Fruit fly (Drosophila melanogaster) whole organism, embryonic: ENCODE measurements around the gene arg.

Experiments used
- Adf1 ChIP-seq: fragments of 200-800 bp; sonication (Bioruptor generic); IDR thresholded peaks from 2 replicates; pipeline ENCODE4 v1.3.6; 2022; ENCODE audit warnings: missing biosample characterization, missing genetic modification characterization
- Aef1 ChIP-seq: fragments of 200-800 bp; sonication (Bioruptor generic); IDR thresholded peaks from 3 replicates; pipeline ENCODE4 v1.3.6; 2022; ENCODE audit warnings: missing biosample characterization, missing genetic modification characterization
- Atf3 ChIP-seq: fragments of 200-800 bp; sonication (Bioruptor generic); optimal IDR thresholded peaks from 3 replicates; lab custom pipeline; 2016; ENCODE audit warnings: missing biosample characterization, missing genetic modification characterization
- B-H1 ChIP-seq: fragments of 200-800 bp; sonication (Bioruptor generic); IDR thresholded peaks from 3 replicates; pipeline ENCODE4 v1.3.6; 2022; ENCODE audit warnings: missing biosample characterization, missing genetic modification characterization
- Bdp1 ChIP-seq: fragments of 200-800 bp; sonication (Bioruptor generic); optimal IDR thresholded peaks from 3 replicates; lab custom pipeline; 2016; ENCODE audit warnings: missing biosample characterization, missing genetic modification characterization
- Bgb ChIP-seq: fragments of 200-800 bp; sonication (Bioruptor generic); IDR thresholded peaks from 2 replicates; pipeline ENCODE4 v1.3.6; 2022; ENCODE audit warnings: missing biosample characterization, missing genetic modification characterization; ENCODE audit not compliant: partially characterized antibody
- CG10147 ChIP-seq: fragments of 200-800 bp; sonication (Bioruptor generic); optimal IDR thresholded peaks from 2 replicates; lab custom pipeline; 2019; ENCODE audit warnings: missing biosample characterization, mild to moderate bottlenecking, missing genetic modification characterization, moderate library complexity
- CG10267 ChIP-seq: fragments of 200-800 bp; sonication (Bioruptor generic); optimal IDR thresholded peaks from 2 replicates; lab custom pipeline; 2018; ENCODE audit warnings: missing biosample characterization, mild to moderate bottlenecking, missing genetic modification characterization, moderate library complexity
- CG10274 ChIP-seq: fragments of 200-800 bp; sonication (Bioruptor generic); optimal IDR thresholded peaks from 3 replicates; lab custom pipeline; 2017; ENCODE audit warnings: missing biosample characterization, mild to moderate bottlenecking, missing genetic modification characterization
- CG10979 ChIP-seq: fragments of 200-800 bp; sonication (Bioruptor generic); optimal IDR thresholded peaks from 2 replicates; lab custom pipeline; 2018; ENCODE audit warnings: missing biosample characterization, mild to moderate bottlenecking, missing genetic modification characterization, moderate library complexity
- CG11093 ChIP-seq: fragments of 200-800 bp; sonication (Bioruptor generic); IDR thresholded peaks from 3 replicates; pipeline ENCODE4 v1.3.6; 2022; ENCODE audit warnings: missing biosample characterization, missing genetic modification characterization
- CG11398 ChIP-seq: fragments of 200-800 bp; sonication (Bioruptor generic); optimal IDR thresholded peaks from 2 replicates; lab custom pipeline; 2016; ENCODE audit warnings: missing biosample characterization, missing genetic modification characterization
- CG11456 ChIP-seq: fragments of 200-800 bp; sonication (Bioruptor generic); IDR thresholded peaks from 3 replicates; pipeline ENCODE4 v1.3.6; 2022; ENCODE audit warnings: missing biosample characterization, missing genetic modification characterization
- CG15073 ChIP-seq: fragments of 200-800 bp; sonication (Bioruptor generic); optimal IDR thresholded peaks from 2 replicates; lab custom pipeline; 2016; ENCODE audit warnings: missing biosample characterization, missing genetic modification characterization
- CG15601 ChIP-seq: fragments of 200-800 bp; sonication (Bioruptor generic); optimal IDR thresholded peaks from 3 replicates; lab custom pipeline; 2019; ENCODE audit warnings: missing biosample characterization, mild to moderate bottlenecking, missing genetic modification characterization, moderate library complexity
- CG1647 ChIP-seq: fragments of 200-800 bp; sonication (Bioruptor generic); optimal IDR thresholded peaks from 3 replicates; lab custom pipeline; 2016; ENCODE audit warnings: missing biosample characterization, missing genetic modification characterization
- CG16863 ChIP-seq: fragments of 200-800 bp; sonication (Bioruptor generic); optimal IDR thresholded peaks from 3 replicates; lab custom pipeline; 2016; ENCODE audit warnings: missing biosample characterization, missing genetic modification characterization
- CG6254 ChIP-seq: fragments of 200-800 bp; sonication (Bioruptor generic); optimal IDR thresholded peaks from 3 replicates; lab custom pipeline; 2017; ENCODE audit warnings: mild to moderate bottlenecking, missing biosample characterization, missing genetic modification reagents, missing genetic modification characterization
- CG6272 ChIP-seq: fragments of 200-800 bp; sonication (Bioruptor generic); IDR thresholded peaks from 2 replicates; pipeline ENCODE4 v1.3.6; 2022; ENCODE audit warnings: missing biosample characterization, missing genetic modification characterization
- CG7271 ChIP-seq: fragments of 200-800 bp; sonication (Bioruptor generic); optimal IDR thresholded peaks from 2 replicates; lab custom pipeline; 2018; ENCODE audit warnings: missing biosample characterization, mild to moderate bottlenecking, missing genetic modification characterization, moderate library complexity
- CG7987 ChIP-seq: fragments of 200-800 bp; sonication (Bioruptor generic); optimal IDR thresholded peaks from 2 replicates; lab custom pipeline; 2018; ENCODE audit warnings: missing biosample characterization, mild to moderate bottlenecking, missing genetic modification characterization, moderate library complexity
- CG8290 ChIP-seq, 3 experiments: fragments of 200-800 bp; sonication (Bioruptor generic); optimal IDR thresholded peaks; 2 replicates each; lab custom pipeline; 2016 to 2019; ENCODE audit warnings: missing biosample characterization in 3 of 3, missing genetic modification characterization in 3 of 3, mild to moderate bottlenecking in 2 of 3, moderate library complexity in 1 of 3
- CG8478 ChIP-seq: fragments of >200 bp; optimal IDR thresholded peaks from 2 replicates; lab custom pipeline; 2018
- CG9609 ChIP-seq: fragments of 200-800 bp; sonication (Bioruptor generic); optimal IDR thresholded peaks from 3 replicates; lab custom pipeline; 2016; ENCODE audit warnings: missing biosample characterization, missing genetic modification characterization
- CTCF ChIP-seq: fragments of 200-800 bp; sonication (Bioruptor generic); optimal IDR thresholded peaks from 2 replicates; lab custom pipeline; 2017; ENCODE audit warnings: missing biosample characterization, mild to moderate bottlenecking, missing genetic modification characterization, moderate library complexity
- CrebB ChIP-seq: fragments of 200-800 bp; sonication (Bioruptor generic); optimal IDR thresholded peaks from 3 replicates; lab custom pipeline; 2018; ENCODE audit warnings: missing biosample characterization, mild to moderate bottlenecking, missing genetic modification characterization
- Dbx ChIP-seq: fragments of 200-800 bp; sonication (Bioruptor generic); IDR thresholded peaks from 3 replicates; pipeline ENCODE4 v1.3.6; 2022; ENCODE audit warnings: missing biosample characterization, missing genetic modification characterization
- Dref ChIP-seq: fragments of 200-800 bp; sonication (Bioruptor generic); IDR thresholded peaks from 2 replicates; pipeline ENCODE4 v1.3.6; 2022; ENCODE audit warnings: missing biosample characterization, missing genetic modification characterization
- Eip74EF ChIP-seq, 2 experiments: fragments of 200-800 bp in 1 of 2; fragments of >200 bp in 1 of 2; sonication (Bioruptor generic) in 1 of 2; optimal IDR thresholded peaks; 2 replicates each; lab custom pipeline; 2017 to 2019; ENCODE audit warnings: missing biosample characterization in 2 of 2, missing genetic modification characterization in 2 of 2, mild to moderate bottlenecking in 1 of 2, moderate library complexity in 1 of 2
- Ets97D ChIP-seq: fragments of 200-800 bp; sonication (Bioruptor generic); optimal IDR thresholded peaks from 3 replicates; lab custom pipeline; 2016; ENCODE audit warnings: missing biosample characterization, missing genetic modification characterization
- Hr78 ChIP-seq, 2 experiments: fragments of 200-800 bp in 1 of 2; fragments of >200 bp in 1 of 2; sonication (Bioruptor generic) in 1 of 2; optimal IDR thresholded peaks; 2 replicates each; lab custom pipeline; 2017 to 2019; ENCODE audit warnings: missing biosample characterization in 2 of 2, missing genetic modification characterization in 2 of 2, mild to moderate bottlenecking in 1 of 2, moderate library complexity in 1 of 2
- NK7.1 ChIP-seq: fragments of 200-800 bp; sonication (Bioruptor generic); optimal IDR thresholded peaks from 3 replicates; lab custom pipeline; 2016; ENCODE audit warnings: missing biosample characterization, missing genetic modification characterization
- chinmo ChIP-seq: fragments of 200-800 bp; sonication (Bioruptor generic); IDR thresholded peaks from 4 replicates; pipeline ENCODE4 v1.3.6; 2022; ENCODE audit warnings: missing biosample characterization, missing genetic modification characterization; ENCODE audit not compliant: partially characterized antibody
- crol ChIP-seq: fragments of 200-800 bp; sonication (Bioruptor generic); IDR thresholded peaks from 2 replicates; pipeline ENCODE4 v1.3.6; 2022; ENCODE audit warnings: missing biosample characterization, missing genetic modification characterization
- dimm ChIP-seq: fragments of 200-800 bp; sonication (Bioruptor generic); IDR thresholded peaks from 2 replicates; pipeline ENCODE4 v1.3.6; 2022; ENCODE audit warnings: missing biosample characterization, missing genetic modification characterization
- gcm ChIP-seq: fragments of 200-800 bp; sonication (Bioruptor generic); optimal IDR thresholded peaks from 2 replicates; lab custom pipeline; 2019; ENCODE audit warnings: missing biosample characterization, mild to moderate bottlenecking, missing genetic modification characterization, moderate library complexity
- her ChIP-seq: fragments of 200-800 bp; sonication (Bioruptor generic); optimal IDR thresholded peaks from 2 replicates; lab custom pipeline; 2016; ENCODE audit warnings: missing biosample characterization, missing genetic modification characterization
- hkb ChIP-seq, 2 experiments: fragments of 200-800 bp in 1 of 2; fragments of >200 bp in 1 of 2; sonication (Bioruptor generic) in 1 of 2; IDR thresholded peaks in 1 of 2; optimal IDR thresholded peaks in 1 of 2; 2 replicates each; pipeline versions ENCODE4 v1.3.6 to Lab custom; 2017 to 2022; ENCODE audit warnings: missing biosample characterization in 1 of 2, missing genetic modification characterization in 1 of 2
- ind ChIP-seq: fragments of 200-800 bp; sonication (Bioruptor generic); optimal IDR thresholded peaks from 3 replicates; lab custom pipeline; 2016; ENCODE audit warnings: missing biosample characterization, missing genetic modification characterization
- kni ChIP-seq: fragments of 200-800 bp; sonication (Bioruptor generic); optimal IDR thresholded peaks from 3 replicates; lab custom pipeline; 2017; ENCODE audit warnings: mild to moderate bottlenecking, missing biosample characterization, missing genetic modification reagents, missing genetic modification characterization
- org-1 ChIP-seq: fragments of 200-800 bp; sonication (Bioruptor generic); optimal IDR thresholded peaks from 2 replicates; lab custom pipeline; 2017; ENCODE audit warnings: missing biosample characterization, missing genetic modification characterization
- pb ChIP-seq: fragments of 200-800 bp; sonication (Bioruptor generic); optimal IDR thresholded peaks from 3 replicates; lab custom pipeline; 2016; ENCODE audit warnings: missing biosample characterization, missing genetic modification characterization
- peb ChIP-seq: fragments of 200-800 bp; sonication (Bioruptor generic); IDR thresholded peaks from 2 replicates; pipeline ENCODE4 v1.3.6; 2022; ENCODE audit warnings: missing biosample characterization, missing genetic modification characterization
- pita ChIP-seq: fragments of 200-800 bp; sonication (Bioruptor generic); optimal IDR thresholded peaks from 2 replicates; lab custom pipeline; 2017; ENCODE audit warnings: missing biosample characterization, mild to moderate bottlenecking, missing genetic modification characterization
- pzg ChIP-seq: fragments of 200-800 bp; sonication (Bioruptor generic); optimal IDR thresholded peaks from 3 replicates; lab custom pipeline; 2018; ENCODE audit warnings: missing biosample characterization, mild to moderate bottlenecking, missing genetic modification characterization, moderate library complexity
- row ChIP-seq: fragments of 200-800 bp; sonication (Bioruptor generic); IDR thresholded peaks from 3 replicates; pipeline ENCODE4 v1.3.6; 2022; ENCODE audit warnings: missing biosample characterization, missing genetic modification characterization
- salm ChIP-seq: fragments of 200-800 bp; sonication (Bioruptor generic); optimal IDR thresholded peaks from 2 replicates; lab custom pipeline; 2018; ENCODE audit warnings: missing biosample characterization, mild to moderate bottlenecking, missing genetic modification characterization
- sug ChIP-seq: fragments of 200-800 bp; optimal IDR thresholded peaks from 2 replicates; lab custom pipeline; 2019; ENCODE audit warnings: missing biosample characterization, mild to moderate bottlenecking, missing genetic modification characterization, moderate library complexity
- tio ChIP-seq: fragments of 200-800 bp; sonication (Bioruptor generic); optimal IDR thresholded peaks from 2 replicates; lab custom pipeline; 2017; ENCODE audit warnings: missing biosample characterization, missing genetic modification characterization, inconsistent platforms

The arg gene

DNA sequence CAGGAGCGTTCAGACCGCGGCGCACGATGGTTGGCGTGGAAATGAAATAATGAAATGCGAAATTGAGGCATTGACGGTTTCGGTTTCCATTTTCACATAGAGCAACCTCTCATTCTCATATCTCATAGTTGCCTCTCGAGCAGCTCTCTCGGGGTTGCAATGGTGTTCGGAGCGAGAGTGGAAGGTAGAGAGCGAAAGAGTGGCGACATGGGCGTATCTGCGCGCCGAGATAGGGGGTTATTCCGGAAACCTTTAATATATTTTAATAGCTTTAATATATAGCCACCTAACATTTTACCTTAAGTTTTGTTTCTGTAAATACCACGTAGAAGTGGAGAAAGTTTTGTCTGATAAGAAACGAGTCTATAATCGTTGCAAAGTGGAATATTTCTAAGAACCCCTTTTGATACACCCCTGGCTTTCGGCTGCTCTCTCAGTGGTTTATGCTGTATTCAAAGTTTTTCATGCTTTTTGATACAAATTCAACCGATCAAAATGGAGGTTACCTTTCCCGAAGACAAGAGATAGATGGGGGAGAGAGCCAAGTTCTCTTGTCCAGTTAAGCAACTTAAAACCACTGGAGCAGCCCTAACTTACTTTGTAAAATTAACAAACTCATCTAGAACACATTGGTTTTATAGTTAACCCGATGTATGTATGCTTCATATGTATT, 14.1 kb downstream of the arg start, which contains the start of gene elav (continued):
- peak; percentile 100 for TF ChIP-seq row (GFP tag; lab: Robert Waterston, UW)
- peak in 1 of 2 experiments; percentile 94 for TF ChIP-seq Hr78 (GFP tag; optimal IDR thresholded peaks at IDR 0.05; lab: Kevin White, UChicago)
- peak; percentile 96 for TF ChIP-seq CG16863 (GFP tag; lab: Kevin White, UChicago)
- TF ChIP-seq CTCF = peak; percentile 77
- TF ChIP-seq B-H1 (GFP tag; lab: Robert Waterston, UW) = peak; percentile 96
- no peak for TF ChIP-seq chinmo (GFP tag; lab: Robert Waterston, UW)
- TF ChIP-seq CG6254 (GFP tag; lab: Kevin White, UChicago) = peak; percentile 96
- peak; percentile 96 for TF ChIP-seq peb (GFP tag; lab: Robert Waterston, UW)
- peak; percentile 99 for TF ChIP-seq Dbx (GFP tag; lab: Robert Waterston, UW)
- peak; percentile 98 for TF ChIP-seq ind (GFP tag; lab: Kevin White, UChicago)
- TF ChIP-seq sug (tag; lab: Kevin White, UChicago) = peak; percentile 99
- peak; percentile 94 for TF ChIP-seq NK7.1 (GFP tag; lab: Kevin White, UChicago)
- TF ChIP-seq Aef1 (GFP tag; lab: Robert Waterston, UW) = peak; percentile 98
- peak; percentile 90 for TF ChIP-seq CG7987
- TF ChIP-seq dimm (GFP tag; lab: Robert Waterston, UW) = peak; percentile 91
- TF ChIP-seq pzg (GFP tag; lab: Kevin White, UChicago) = peak; percentile 22
- TF ChIP-seq CG1647 (GFP tag; lab: Kevin White, UChicago) = peak; percentile 96
- peak; percentile 89 for TF ChIP-seq Adf1 (GFP tag; lab: Robert Waterston, UW)
- TF ChIP-seq CrebB (tag; lab: Kevin White, UChicago) = peak; percentile 98
- TF ChIP-seq CG15073 (GFP tag; lab: Kevin White, UChicago) = peak; percentile 83
- no peak for TF ChIP-seq CG8478 (lab: Kevin White, UChicago)
- TF ChIP-seq crol (GFP tag; lab: Robert Waterston, UW) = peak; percentile 78
- peak; percentile 99 for TF ChIP-seq gcm (GFP tag; lab: Kevin White, UChicago)
- peak; percentile 97 for TF ChIP-seq CG11093 (GFP tag; lab: Robert Waterston, UW)
- TF ChIP-seq CG6272 = peak; percentile 96
- TF ChIP-seq CG10979 (tag; lab: Kevin White, UChicago) = peak; percentile 99
- TF ChIP-seq kni (GFP tag; lab: Kevin White, UChicago) = peak; percentile 99
- peak; percentile 98 for TF ChIP-seq CG11456 (GFP tag; lab: Robert Waterston, UW)
- TF ChIP-seq salm (tag; lab: Kevin White, UChicago) = peak; percentile 97
- TF ChIP-seq Bgb = no peak
- TF ChIP-seq Atf3 (GFP tag; lab: Kevin White, UChicago) = peak; percentile 94
- TF ChIP-seq Bdp1 = peak; percentile 92
- peak in 1 of 2 experiments; percentile 98 for TF ChIP-seq Eip74EF (GFP tag; optimal IDR thresholded peaks at IDR 0.05; lab: Kevin White, UChicago)
- TF ChIP-seq Ets97D = peak; percentile 82
- TF ChIP-seq org-1 = peak; percentile 97
- TF ChIP-seq pita (GFP tag; lab: Kevin White, UChicago) = no peak
- TF ChIP-seq Dref (GFP tag; lab: Robert Waterston, UW) = peak; percentile 44
- peak; percentile 96 for TF ChIP-seq tio
- peak; percentile 98 for TF ChIP-seq CG8290 (GFP tag; optimal IDR thresholded peaks at IDR 0.05; lab: Kevin White, UChicago)
- peak; percentile 88 to 95 for TF ChIP-seq CG8290 (tag; optimal IDR thresholded peaks at IDR 0.05; lab: Kevin White, UChicago)
- peak; percentile 85 for TF ChIP-seq pb (GFP tag; lab: Kevin White, UChicago)
- TF ChIP-seq hkb (optimal IDR thresholded peaks at IDR 0.05; lab: Kevin White, UChicago) = no peak
- TF ChIP-seq hkb (GFP tag; IDR thresholded peaks at IDR 0.05; lab: Robert Waterston, UW) = peak; percentile 99
- peak; percentile 97 for TF ChIP-seq CG10267 (tag; lab: Kevin White, UChicago)
- TF ChIP-seq CG15601 (tag; lab: Kevin White, UChicago) = peak; percentile 98
- peak; percentile 92 for TF ChIP-seq CG10274
- TF ChIP-seq her (GFP tag; lab: Kevin White, UChicago) = peak; percentile 91
- TF ChIP-seq CG9609 (GFP tag; lab: Kevin White, UChicago) = peak; percentile 94
- TF ChIP-seq CG11398 (GFP tag; lab: Kevin White, UChicago) = peak; percentile 81
- TF ChIP-seq CG7271 (tag; lab: Kevin White, UChicago) = peak; percentile 90
- TF ChIP-seq CG10147 (GFP tag; lab: Kevin White, UChicago) = peak; percentile 99
